Worm (Caenorhabditis elegans) whole organism, mixed stage, embryonic: Measurements from ENCODE around the gene sftd-3.

Source experiments
- bed-3 ChIP-seq: fragments of 200-800 bp; sonication (Bioruptor generic); optimal IDR thresholded peaks from 3 replicates; lab custom pipeline; 2018; ENCODE audit warnings: mild to moderate bottlenecking, missing genetic modification characterization, moderate library complexity, missing compliant biosample characterization
- blmp-1 ChIP-seq: fragments of 150-350 bp; optimal IDR thresholded peaks from 2 replicates; lab custom pipeline; 2014; ENCODE audit warnings: missing biosample characterization, missing genetic modification characterization
- ceh-39 ChIP-seq: fragments of 150-350 bp; optimal IDR thresholded peaks from 2 replicates; lab custom pipeline; 2014; ENCODE audit warnings: missing biosample characterization, missing genetic modification characterization
- ceh-43 ChIP-seq: fragments of 200-800 bp; sonication (Bioruptor generic); optimal IDR thresholded peaks from 2 replicates; lab custom pipeline; 2018; ENCODE audit warnings: mild to moderate bottlenecking, missing genetic modification characterization, moderate library complexity, missing compliant biosample characterization
- ces-1 ChIP-seq: fragments of 150-350 bp; optimal IDR thresholded peaks from 2 replicates; lab custom pipeline; 2014; ENCODE audit warnings: missing biosample characterization, missing genetic modification reagents, missing genetic modification characterization
- cnd-1 ChIP-seq: fragments of 200-800 bp; sonication (Bioruptor generic); optimal IDR thresholded peaks from 2 replicates; lab custom pipeline; 2018; ENCODE audit warnings: mild to moderate bottlenecking, missing genetic modification characterization, missing compliant biosample characterization
- elt-1 ChIP-seq: sonication (generic microtip); optimal IDR thresholded peaks from 2 replicates; lab custom pipeline; 2017; ENCODE audit warnings: missing genetic modification characterization, mild to moderate bottlenecking, missing compliant biosample characterization, antibody characterized with exemption, moderate library complexity, borderline replicate concordance; ENCODE audit not compliant: insufficient read depth
- elt-3 ChIP-seq: fragments of 150-350 bp; optimal IDR thresholded peaks from 2 replicates; lab custom pipeline; 2014; ENCODE audit warnings: missing biosample characterization, missing genetic modification characterization
- ham-2 ChIP-seq: fragments of 200-800 bp; sonication (Bioruptor generic); optimal IDR thresholded peaks from 2 replicates; lab custom pipeline; 2018; ENCODE audit warnings: mild to moderate bottlenecking, missing genetic modification characterization, missing compliant biosample characterization
- hlh-1 ChIP-seq: fragments of 150-350 bp; optimal IDR thresholded peaks from 2 replicates; lab custom pipeline; 2014; ENCODE audit warnings: missing biosample characterization, missing genetic modification reagents, missing genetic modification characterization
- lin-13 ChIP-seq: fragments of 150-350 bp; optimal IDR thresholded peaks from 2 replicates; lab custom pipeline; 2014; ENCODE audit warnings: missing biosample characterization, missing genetic modification characterization
- lsy-2 ChIP-seq: fragments of 150-350 bp; optimal IDR thresholded peaks from 2 replicates; lab custom pipeline; 2014; ENCODE audit warnings: missing biosample characterization, missing genetic modification characterization
- mab-5 ChIP-seq: fragments of 150-350 bp; optimal IDR thresholded peaks from 2 replicates; lab custom pipeline; 2014; ENCODE audit warnings: missing biosample characterization, missing genetic modification characterization
- mep-1 ChIP-seq: fragments of 150-350 bp; optimal IDR thresholded peaks from 2 replicates; lab custom pipeline; 2017; ENCODE audit warnings: missing biosample characterization, missing genetic modification reagents, missing genetic modification characterization, inconsistent platforms
- mls-2 ChIP-seq: sonication (generic microtip); optimal IDR thresholded peaks from 2 replicates; lab custom pipeline; 2016; ENCODE audit warnings: mild to moderate bottlenecking, missing genetic modification characterization, moderate library complexity, missing compliant biosample characterization
- nhr-12 ChIP-seq: fragments of 150-350 bp; optimal IDR thresholded peaks from 2 replicates; lab custom pipeline; 2014; ENCODE audit warnings: missing biosample characterization, missing genetic modification characterization
- nhr-2 ChIP-seq: fragments of 150-350 bp; optimal IDR thresholded peaks from 2 replicates; lab custom pipeline; 2014; ENCODE audit warnings: missing biosample characterization, missing genetic modification characterization
- nhr-237 ChIP-seq: fragments of 150-350 bp; optimal IDR thresholded peaks from 2 replicates; lab custom pipeline; 2014; ENCODE audit warnings: missing biosample characterization, missing genetic modification characterization
- nhr-28 ChIP-seq: fragments of 150-350 bp; optimal IDR thresholded peaks from 2 replicates; lab custom pipeline; 2014; ENCODE audit warnings: missing biosample characterization, missing genetic modification characterization
- nhr-76 ChIP-seq: sonication (generic microtip); optimal IDR thresholded peaks from 2 replicates; lab custom pipeline; 2017; ENCODE audit warnings: missing biosample characterization, missing genetic modification characterization
- pha-4 ChIP-seq: fragments of 150-350 bp; optimal IDR thresholded peaks from 2 replicates; lab custom pipeline; 2018; ENCODE audit warnings: missing biosample characterization, missing genetic modification reagents, missing genetic modification characterization
- snpc-4 ChIP-seq: fragments of 150-350 bp; optimal IDR thresholded peaks from 2 replicates; lab custom pipeline; 2014; ENCODE audit warnings: missing biosample characterization, missing genetic modification characterization
- sptf-1 ChIP-seq: sonication (generic microtip); optimal IDR thresholded peaks from 2 replicates; lab custom pipeline; 2017; ENCODE audit warnings: mild to moderate bottlenecking, missing genetic modification characterization, moderate library complexity, missing compliant biosample characterization
- tbx-8 ChIP-seq: fragments of 200-800 bp; sonication (Bioruptor generic); optimal IDR thresholded peaks from 2 replicates; lab custom pipeline; 2018; ENCODE audit warnings: mild to moderate bottlenecking, missing genetic modification characterization, moderate library complexity, missing compliant biosample characterization
- unc-120 ChIP-seq: sonication (generic microtip); optimal IDR thresholded peaks from 2 replicates; lab custom pipeline; 2017; ENCODE audit warnings: missing genetic modification characterization, missing compliant biosample characterization; ENCODE audit not compliant: poor library complexity, severe bottlenecking
- unc-62 ChIP-seq: fragments of 150-350 bp; optimal IDR thresholded peaks from 2 replicates; lab custom pipeline; 2014; ENCODE audit warnings: missing biosample characterization, missing genetic modification reagents, missing genetic modification characterization
- zip-8 ChIP-seq: fragments of 150-350 bp; optimal IDR thresholded peaks from 2 replicates; lab custom pipeline; 2014; ENCODE audit warnings: missing biosample characterization, missing genetic modification characterization
- ztf-11 ChIP-seq: fragments of 150-350 bp; optimal IDR thresholded peaks from 2 replicates; lab custom pipeline; 2014; ENCODE audit warnings: missing biosample characterization, missing genetic modification characterization

Gene sftd-3

DNA sequence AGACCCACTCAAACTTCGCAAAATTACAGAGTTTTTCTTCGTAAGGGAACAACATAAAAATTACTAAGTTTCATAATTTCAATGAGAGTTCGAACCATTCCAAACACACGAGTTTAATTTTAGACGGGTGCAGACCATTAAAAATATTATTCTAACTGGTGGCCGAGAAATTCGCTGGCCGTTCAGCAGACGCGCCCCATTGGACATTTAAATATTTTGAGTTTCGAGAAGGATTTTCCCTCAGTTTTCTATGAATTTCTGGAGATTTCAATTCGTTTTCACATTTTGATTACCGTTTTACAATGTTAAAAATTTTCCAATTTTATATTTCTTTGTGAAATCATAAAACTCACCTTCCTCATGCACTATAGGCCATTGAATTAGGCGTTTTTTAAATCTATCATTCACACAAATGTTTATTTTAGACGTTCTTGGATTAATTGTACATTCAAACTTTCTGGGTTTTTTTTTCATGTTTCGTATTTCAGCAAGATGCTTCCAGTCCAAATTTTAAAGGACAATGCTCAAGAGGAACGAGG, 36.6 kb downstream of the sftd-3 start, which contains the start of gene cct-2:
Gene cct-2 (plus strand): TSS at position 489 of the 539 bp plus-strand sequence.
- peak; percentile 22 for TF ChIP-seq mep-1 (tag; lab: Kevin White, UChicago)
- no peak for TF ChIP-seq elt-3 (tag; lab: Kevin White, UChicago)
- TF ChIP-seq ces-1 (GFP tag; lab: Kevin White, UChicago) = peak; percentile 41
- peak; percentile 32 for TF ChIP-seq nhr-237 (tag; lab: Kevin White, UChicago)
- TF ChIP-seq pha-4 (tag; lab: Kevin White, UChicago) = peak; percentile 4
- peak; percentile 30 for TF ChIP-seq lsy-2 (tag; lab: Kevin White, UChicago)

DNA sequence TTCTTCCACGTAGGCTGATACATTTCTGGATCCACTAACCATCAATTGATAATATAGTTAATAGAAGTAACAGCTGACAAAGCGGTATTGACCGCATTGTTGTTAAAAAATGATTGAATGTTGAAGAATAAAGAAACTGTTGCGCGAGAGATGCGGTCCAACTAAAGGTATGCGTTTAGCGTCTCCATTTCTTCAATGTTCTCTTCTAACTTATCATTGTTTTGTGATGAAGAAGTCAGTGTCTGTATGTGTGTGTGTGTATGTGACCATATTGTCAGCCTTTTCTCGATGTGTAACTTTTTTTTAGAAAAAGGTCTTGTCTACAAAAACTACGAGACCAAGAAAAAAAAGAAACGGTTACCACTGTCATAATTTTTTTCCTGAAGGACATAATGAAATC, 37.5 kb downstream of the sftd-3 start, which contains the start of gene B0457.2:
Gene B0457.2 (minus strand): TSS at position 101 of the 400 bp plus-strand sequence.
- TF ChIP-seq hlh-1 (no peak), mls-2 (tag; lab: Kevin White, UChicago) (no peak)

DNA sequence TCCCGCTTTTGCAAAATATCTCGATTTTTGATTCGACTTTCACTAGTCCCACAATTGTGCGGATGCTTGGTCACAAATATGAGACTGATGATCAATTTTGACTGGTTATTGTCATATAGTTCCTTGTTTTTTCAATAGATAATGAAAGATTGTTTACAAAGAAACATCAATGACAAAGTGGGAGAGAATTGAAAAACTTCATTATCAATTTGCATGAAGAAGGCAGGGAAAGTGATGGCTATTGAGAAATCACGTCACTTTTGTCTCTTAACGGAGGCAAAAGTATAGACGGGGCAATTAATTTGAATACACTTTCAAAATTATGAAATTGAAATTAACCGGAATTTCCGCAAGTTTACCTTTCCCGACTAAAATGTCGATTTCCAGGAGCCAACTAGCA, 40.8 kb downstream of the sftd-3 start:
- no peak for TF ChIP-seq nhr-76 (tag; lab: Kevin White, UChicago)
- no peak for TF ChIP-seq sptf-1 (tag; lab: Kevin White, UChicago)
- TF ChIP-seq bed-3 (GFP tag; lab: Kevin White, UChicago) = no peak
- no peak for TF ChIP-seq mab-5 (tag; lab: Kevin White, UChicago)
- TF ChIP-seq ces-1 (GFP tag; lab: Kevin White, UChicago) = no peak
- TF ChIP-seq lsy-2 (tag; lab: Kevin White, UChicago) = no peak
- TF ChIP-seq nhr-12 = no peak
- TF ChIP-seq tbx-8 (GFP tag; lab: Kevin White, UChicago) = no peak
- no peak for TF ChIP-seq zip-8 (tag; lab: Kevin White, UChicago)

DNA sequence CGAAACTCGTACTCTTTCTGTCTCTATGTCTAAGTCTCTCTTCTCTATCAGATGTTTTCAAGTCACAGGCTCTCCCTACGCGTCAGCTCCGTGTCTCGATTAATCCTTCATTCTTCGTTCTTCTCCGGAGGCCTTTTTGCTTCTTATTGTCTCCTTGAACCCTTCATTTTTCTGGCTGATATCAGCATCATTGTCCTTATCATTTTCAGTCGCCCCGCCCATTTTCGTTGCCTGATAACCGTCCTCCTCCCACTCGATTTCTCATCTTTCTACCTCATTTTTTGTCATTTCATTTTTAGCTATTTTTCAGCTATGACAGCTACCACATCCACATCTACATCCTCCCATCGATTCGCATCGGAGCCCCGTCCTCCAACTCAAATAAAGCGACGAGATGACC, 41.8 kb downstream of the sftd-3 start, which contains the start of gene B0457.6:
Gene B0457.6 (plus strand): TSS at position 284 of the 400 bp plus-strand sequence.
- no peak for TF ChIP-seq ces-1 (GFP tag; lab: Kevin White, UChicago)
- no peak for TF ChIP-seq nhr-76 (tag; lab: Kevin White, UChicago)
- no peak for TF ChIP-seq nhr-2 (tag; lab: Kevin White, UChicago)
- TF ChIP-seq unc-62 (GFP tag; lab: Kevin White, UChicago) = no peak
- TF ChIP-seq nhr-28 (tag; lab: Kevin White, UChicago) = no peak
- TF ChIP-seq elt-3 (tag; lab: Kevin White, UChicago) = no peak
- no peak for TF ChIP-seq mep-1 (tag; lab: Kevin White, UChicago)
- TF ChIP-seq lin-13 (tag; lab: Kevin White, UChicago) = no peak
- TF ChIP-seq lsy-2 (tag; lab: Kevin White, UChicago) = no peak
- TF ChIP-seq elt-1 = no peak
- TF ChIP-seq bed-3 (GFP tag; lab: Kevin White, UChicago) = no peak

DNA sequence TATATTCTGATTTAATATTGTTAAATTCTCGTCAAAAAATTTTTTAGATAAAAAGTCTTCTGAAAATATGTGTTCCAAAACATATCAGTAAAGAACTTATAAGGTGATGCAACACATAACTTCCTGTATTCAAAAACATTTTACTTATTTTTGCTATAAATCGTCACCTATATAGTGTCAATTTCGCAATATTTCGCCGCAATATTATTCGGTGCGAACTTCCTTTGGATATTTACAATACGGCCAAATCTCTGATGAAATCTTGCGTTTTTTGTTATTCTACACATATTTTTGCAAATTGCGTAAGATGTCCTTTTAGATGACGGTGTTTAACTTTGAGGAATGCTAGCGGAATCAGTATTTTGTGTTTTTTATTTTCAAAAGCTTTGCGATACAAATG, 42.5 kb downstream of the sftd-3 start:
- no peak for TF ChIP-seq ces-1 (GFP tag; lab: Kevin White, UChicago)
- no peak for TF ChIP-seq cnd-1 (tag; lab: Kevin White, UChicago)
- TF ChIP-seq elt-3 (tag; lab: Kevin White, UChicago) = no peak
- no peak for TF ChIP-seq nhr-76 (tag; lab: Kevin White, UChicago)
- no peak for TF ChIP-seq ceh-39 (tag; lab: Kevin White, UChicago)
- TF ChIP-seq bed-3 (GFP tag; lab: Kevin White, UChicago) = no peak
- no peak for TF ChIP-seq zip-8 (tag; lab: Kevin White, UChicago)
- no peak for TF ChIP-seq ceh-43 (GFP tag; lab: Kevin White, UChicago)
- no peak for TF ChIP-seq ztf-11 (tag; lab: Kevin White, UChicago)
- no peak for TF ChIP-seq mep-1 (tag; lab: Kevin White, UChicago)
- TF ChIP-seq, all 35 proteins: peak for 0

DNA sequence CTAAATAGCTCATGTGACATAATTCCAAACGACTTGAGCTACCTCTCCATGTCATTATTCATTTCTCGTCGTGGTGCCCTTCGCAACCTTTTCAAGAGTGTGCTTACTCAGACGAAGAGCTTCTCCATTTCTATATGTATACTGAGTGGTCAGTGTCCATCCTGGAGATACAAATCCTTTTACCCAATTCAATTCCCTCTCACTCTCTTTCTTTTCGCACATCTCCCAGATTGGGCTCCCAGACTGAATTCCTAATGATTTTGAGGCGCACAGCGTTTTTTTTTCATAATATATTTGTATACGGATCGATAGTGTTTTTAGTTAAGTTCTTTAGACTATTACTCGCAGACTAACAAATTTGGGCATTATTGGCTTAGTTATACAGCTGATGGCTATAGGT, 43.0 kb downstream of the sftd-3 start:
- TF ChIP-seq ces-1 (GFP tag; lab: Kevin White, UChicago) (peak; percentile 77), snpc-4 (tag; lab: Kevin White, UChicago) (no peak)

DNA sequence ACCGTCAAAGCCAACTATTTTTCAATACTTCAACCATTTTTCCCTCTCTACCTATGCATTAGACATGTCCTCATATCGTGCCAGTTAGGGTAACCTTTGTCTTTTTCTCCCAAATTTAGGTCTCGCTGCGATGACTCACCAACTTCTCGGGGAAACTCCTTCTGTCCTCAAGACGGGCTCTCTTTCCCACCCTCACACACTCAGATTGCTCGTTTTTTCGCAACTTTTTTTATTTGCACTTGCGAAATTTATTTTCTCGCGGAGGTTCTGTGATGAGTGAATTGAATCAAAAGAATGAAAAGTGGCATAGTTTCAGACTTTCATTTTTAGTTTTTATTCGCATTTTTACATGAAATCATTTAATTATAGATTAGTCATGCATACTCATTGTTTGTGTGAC, 43.6 kb downstream of the sftd-3 start:
- TF ChIP-seq nhr-28 (tag; lab: Kevin White, UChicago) (no peak), nhr-76 (tag; lab: Kevin White, UChicago) (no peak), nhr-2 (tag; lab: Kevin White, UChicago) (no peak), mep-1 (tag; lab: Kevin White, UChicago) (no peak), ces-1 (GFP tag; lab: Kevin White, UChicago) (no peak), unc-62 (GFP tag; lab: Kevin White, UChicago) (no peak), pha-4 (tag; lab: Kevin White, UChicago) (no peak), ceh-43 (GFP tag; lab: Kevin White, UChicago) (no peak), tbx-8 (GFP tag; lab: Kevin White, UChicago) (no peak), zip-8 (tag; lab: Kevin White, UChicago) (no peak), mls-2 (tag; lab: Kevin White, UChicago) (no peak), bed-3 (GFP tag; lab: Kevin White, UChicago) (no peak), nhr-12 (no peak), sptf-1 (tag; lab: Kevin White, UChicago) (no peak), ham-2 (GFP tag; lab: Kevin White, UChicago) (no peak), snpc-4 (tag; lab: Kevin White, UChicago) (no peak), lsy-2 (tag; lab: Kevin White, UChicago) (no peak), blmp-1 (tag; lab: Kevin White, UChicago) (no peak), unc-120 (tag; lab: Kevin White, UChicago) (no peak), ztf-11 (tag; lab: Kevin White, UChicago) (no peak)
